Fruit fly (Drosophila melanogaster) whole organism, prepupa: ENCODE measurements around the gene gpp.

Experiments
- CG16779 ChIP-seq: fragments of 200-800 bp; sonication (Bioruptor generic); optimal IDR thresholded peaks from 3 replicates; lab custom pipeline; 2017; ENCODE audit warnings: missing biosample characterization, mild to moderate bottlenecking, missing genetic modification characterization
- CG6854 ChIP-seq: fragments of 200-800 bp; sonication (Bioruptor generic); optimal IDR thresholded peaks from 2 replicates; lab custom pipeline; 2017; ENCODE audit warnings: missing biosample characterization, mild to moderate bottlenecking, missing genetic modification characterization
- Eip78C ChIP-seq: fragments of 200-800 bp; sonication (Bioruptor generic); peaks from one replicate; lab custom pipeline; 2016; ENCODE audit warnings: missing biosample characterization, missing genetic modification characterization
- Hr39 ChIP-seq: fragments of 200-800 bp; sonication (Bioruptor generic); optimal IDR thresholded peaks from 2 replicates; lab custom pipeline; 2016; ENCODE audit warnings: missing biosample characterization, missing genetic modification characterization
- OdsH ChIP-seq: fragments of 200-800 bp; sonication (Bioruptor generic); optimal IDR thresholded peaks from 3 replicates; lab custom pipeline; 2016; ENCODE audit warnings: missing biosample characterization, missing genetic modification characterization
- achi ChIP-seq: fragments of 200-800 bp; sonication (Bioruptor generic); optimal IDR thresholded peaks from 3 replicates; lab custom pipeline; 2016; ENCODE audit warnings: missing biosample characterization, missing genetic modification characterization
- eg ChIP-seq: fragments of 200-800 bp; sonication (Bioruptor generic); IDR thresholded peaks from 3 replicates; pipeline ENCODE4 v1.3.6; 2022; ENCODE audit warnings: missing biosample characterization, missing genetic modification characterization
- net ChIP-seq: fragments of 200-800 bp; sonication (Bioruptor generic); optimal IDR thresholded peaks from 3 replicates; lab custom pipeline; 2016; ENCODE audit warnings: missing biosample characterization, missing genetic modification characterization
- svp ChIP-seq: fragments of 200-800 bp; sonication (Bioruptor generic); peaks from one replicate; lab custom pipeline; 2016; ENCODE audit warnings: missing biosample characterization, missing genetic modification characterization

dm6 chr3R:6476429-6476828, 69.8 kb downstream of the gpp start:
- TF ChIP-seq net (GFP tag; lab: Kevin White, UChicago) (no peak), achi (GFP tag; lab: Kevin White, UChicago) (no peak), svp (GFP tag; lab: Kevin White, UChicago) (no peak), eg (GFP tag; lab: Robert Waterston, UW) (no peak), Hr39 (GFP tag; lab: Kevin White, UChicago) (no peak), Eip78C (GFP tag; lab: Kevin White, UChicago) (no peak), CG16779 (tag; lab: Kevin White, UChicago) (no peak), CG6854 (GFP tag; lab: Kevin White, UChicago) (no peak), OdsH (GFP tag; lab: Kevin White, UChicago) (no peak)
